Fruit fly (Drosophila melanogaster) whole organism, embryonic: ENCODE results near the gene AANATL7.

Source experiments
- Abd-B ChIP-seq: fragments of 200-800 bp; sonication (Bioruptor generic); optimal IDR thresholded peaks from 2 replicates; lab custom pipeline; 2018; ENCODE audit warnings: missing biosample characterization, mild to moderate bottlenecking, missing genetic modification characterization, moderate library complexity
- CG11504 ChIP-seq: fragments of 200-800 bp; sonication (Bioruptor generic); optimal IDR thresholded peaks from 3 replicates; lab custom pipeline; 2019; ENCODE audit warnings: missing biosample characterization, mild to moderate bottlenecking, missing genetic modification characterization, moderate library complexity
- CG14667 ChIP-seq: fragments of 200-800 bp; sonication (Bioruptor generic); IDR thresholded peaks from 2 replicates; pipeline ENCODE4 v1.3.6; 2022; ENCODE audit warnings: missing biosample characterization, missing genetic modification characterization
- CG15514 ChIP-seq: fragments of 200-800 bp; sonication (Bioruptor generic); optimal IDR thresholded peaks from 3 replicates; lab custom pipeline; 2017; ENCODE audit warnings: missing biosample characterization, missing genetic modification characterization, mild to moderate bottlenecking, moderate library complexity, missing genetic modification reagents
- CG15601 ChIP-seq: fragments of 200-800 bp; sonication (Bioruptor generic); optimal IDR thresholded peaks from 3 replicates; lab custom pipeline; 2019; ENCODE audit warnings: missing biosample characterization, mild to moderate bottlenecking, missing genetic modification characterization, moderate library complexity
- CG2129 ChIP-seq: fragments of 200-800 bp; sonication (Bioruptor generic); IDR thresholded peaks from 2 replicates; pipeline ENCODE4 v1.3.6; 2022; ENCODE audit warnings: missing biosample characterization, missing genetic modification characterization; ENCODE audit not compliant: partially characterized antibody
- CG2202 ChIP-seq: fragments of 200-800 bp; sonication (Bioruptor generic); optimal IDR thresholded peaks from 2 replicates; lab custom pipeline; 2018; ENCODE audit warnings: missing biosample characterization, mild to moderate bottlenecking, missing genetic modification characterization
- CG32767 ChIP-seq: fragments of 200-800 bp; sonication (Bioruptor generic); IDR thresholded peaks from 2 replicates; pipeline ENCODE4 v1.3.6; 2022; ENCODE audit warnings: missing biosample characterization, missing genetic modification characterization
- CG6175 ChIP-seq: fragments of 200-800 bp; sonication (Bioruptor generic); IDR thresholded peaks from 3 replicates; pipeline ENCODE4 v1.3.6; 2022; ENCODE audit warnings: missing biosample characterization, missing genetic modification characterization
- CG7745 ChIP-seq: fragments of 200-800 bp; sonication (Bioruptor generic); optimal IDR thresholded peaks from 2 replicates; lab custom pipeline; 2018; ENCODE audit warnings: missing biosample characterization, mild to moderate bottlenecking, missing genetic modification characterization, moderate library complexity
- CG8924 ChIP-seq: fragments of 200-800 bp; optimal IDR thresholded peaks from 3 replicates; lab custom pipeline; 2019; ENCODE audit warnings: missing biosample characterization, mild to moderate bottlenecking, missing genetic modification characterization, moderate library complexity
- CG9437 ChIP-seq: fragments of 200-800 bp; sonication (Bioruptor generic); optimal IDR thresholded peaks from 2 replicates; lab custom pipeline; 2018; ENCODE audit warnings: missing biosample characterization, mild to moderate bottlenecking, missing genetic modification characterization
- CG9609 ChIP-seq: fragments of 200-800 bp; sonication (Bioruptor generic); optimal IDR thresholded peaks from 3 replicates; lab custom pipeline; 2016; ENCODE audit warnings: missing biosample characterization, missing genetic modification characterization
- CkIIα-i1 ChIP-seq: fragments of 200-800 bp; sonication (Bioruptor generic); IDR thresholded peaks from 2 replicates; pipeline ENCODE4 v1.3.6; 2022; ENCODE audit warnings: missing biosample characterization, missing genetic modification characterization
- Dfd ChIP-seq, 2 experiments: fragments of >200 bp; optimal IDR thresholded peaks; 2 replicates each; lab custom pipeline; 2017; ENCODE audit warnings: missing biosample characterization in 2 of 2, missing genetic modification characterization in 2 of 2
- Drgx ChIP-seq: fragments of 200-800 bp; sonication (Bioruptor generic); IDR thresholded peaks from 2 replicates; pipeline ENCODE4 v1.3.6; 2022; ENCODE audit warnings: missing biosample characterization, missing genetic modification characterization
- H2.0 ChIP-seq: fragments of 200-800 bp; sonication (Bioruptor generic); IDR thresholded peaks from 2 replicates; pipeline ENCODE4 v1.3.6; 2022; ENCODE audit warnings: missing biosample characterization, missing genetic modification characterization
- MESR4 ChIP-seq: fragments of 200-800 bp; sonication (Bioruptor generic); optimal IDR thresholded peaks from 2 replicates; lab custom pipeline; 2018; ENCODE audit warnings: missing biosample characterization, mild to moderate bottlenecking, missing genetic modification characterization, moderate library complexity
- Nf-YA ChIP-seq: fragments of 200-800 bp; sonication (Bioruptor generic); IDR thresholded peaks from 2 replicates; pipeline ENCODE4 v1.3.6; 2022; ENCODE audit warnings: missing biosample characterization, missing genetic modification characterization
- Nf-YB ChIP-seq: fragments of 200-800 bp; sonication (Bioruptor generic); optimal IDR thresholded peaks from 3 replicates; lab custom pipeline; 2019; ENCODE audit warnings: missing biosample characterization, mild to moderate bottlenecking, missing genetic modification characterization, moderate library complexity
- YL-1 ChIP-seq: fragments of 200-800 bp; sonication (Bioruptor generic); optimal IDR thresholded peaks from 3 replicates; lab custom pipeline; 2017; ENCODE audit warnings: missing biosample characterization, mild to moderate bottlenecking, missing genetic modification characterization
- ash1 ChIP-seq: fragments of 200-800 bp; sonication (Bioruptor generic); optimal IDR thresholded peaks from 2 replicates; lab custom pipeline; 2018; ENCODE audit warnings: missing biosample characterization, mild to moderate bottlenecking, missing genetic modification characterization
- bcd ChIP-seq: fragments of 200-800 bp; sonication (Bioruptor generic); optimal IDR thresholded peaks from 2 replicates; lab custom pipeline; 2017; ENCODE audit warnings: missing biosample characterization, mild to moderate bottlenecking, missing genetic modification characterization
- btn ChIP-seq: fragments of 200-800 bp; sonication (Bioruptor generic); optimal IDR thresholded peaks from 2 replicates; lab custom pipeline; 2016; ENCODE audit warnings: missing biosample characterization, missing genetic modification characterization
- caup ChIP-seq: fragments of 200-800 bp; sonication (Bioruptor generic); optimal IDR thresholded peaks from 3 replicates; lab custom pipeline; 2017; ENCODE audit warnings: missing biosample characterization, mild to moderate bottlenecking, missing genetic modification characterization, moderate library complexity; ENCODE audit not compliant: severe bottlenecking
- chinmo ChIP-seq: fragments of 200-800 bp; sonication (Bioruptor generic); IDR thresholded peaks from 4 replicates; pipeline ENCODE4 v1.3.6; 2022; ENCODE audit warnings: missing biosample characterization, missing genetic modification characterization; ENCODE audit not compliant: partially characterized antibody
- crol ChIP-seq: fragments of 200-800 bp; sonication (Bioruptor generic); IDR thresholded peaks from 2 replicates; pipeline ENCODE4 v1.3.6; 2022; ENCODE audit warnings: missing biosample characterization, missing genetic modification characterization
- crp ChIP-seq, 2 experiments: fragments of 200-800 bp; sonication (Bioruptor generic); optimal IDR thresholded peaks; 2 replicates in 1 of 2; 3 replicates in 1 of 2; lab custom pipeline; 2017; ENCODE audit warnings: missing biosample characterization in 2 of 2, missing genetic modification characterization in 2 of 2, mild to moderate bottlenecking in 1 of 2, moderate library complexity in 1 of 2
- dm ChIP-seq: fragments of 200-800 bp; sonication (Bioruptor generic); optimal IDR thresholded peaks from 3 replicates; lab custom pipeline; 2016; ENCODE audit warnings: missing biosample characterization, missing genetic modification characterization
- emc ChIP-seq: fragments of 200-800 bp; sonication (Bioruptor generic); optimal IDR thresholded peaks from 2 replicates; lab custom pipeline; 2016; ENCODE audit warnings: missing biosample characterization, missing genetic modification characterization
- ems ChIP-seq: fragments of 200-800 bp; sonication (Bioruptor generic); optimal IDR thresholded peaks from 3 replicates; lab custom pipeline; 2016; ENCODE audit warnings: missing biosample characterization, missing genetic modification characterization
- gro ChIP-seq: fragments of 200-800 bp; sonication (Bioruptor generic); optimal IDR thresholded peaks from 2 replicates; lab custom pipeline; 2016; ENCODE audit warnings: missing biosample characterization, missing genetic modification characterization
- klu ChIP-seq: fragments of 200-800 bp; sonication (Bioruptor generic); IDR thresholded peaks from 2 replicates; pipeline ENCODE4 v1.3.6; 2022; ENCODE audit warnings: missing biosample characterization, missing genetic modification characterization
- maf-S ChIP-seq: fragments of 200-800 bp; sonication (Bioruptor generic); optimal IDR thresholded peaks from 2 replicates; lab custom pipeline; 2016; ENCODE audit warnings: missing biosample characterization, missing genetic modification characterization
- odd ChIP-seq: fragments of 200-800 bp; sonication (Bioruptor generic); optimal IDR thresholded peaks from 2 replicates; lab custom pipeline; 2017; ENCODE audit warnings: missing biosample characterization, mild to moderate bottlenecking, missing genetic modification characterization
- p53 ChIP-seq: fragments of 200-800 bp; sonication (Bioruptor generic); optimal IDR thresholded peaks from 2 replicates; lab custom pipeline; 2016; ENCODE audit warnings: missing biosample characterization, missing genetic modification characterization
- pb ChIP-seq: fragments of 200-800 bp; sonication (Bioruptor generic); optimal IDR thresholded peaks from 3 replicates; lab custom pipeline; 2016; ENCODE audit warnings: missing biosample characterization, missing genetic modification characterization
- prd ChIP-seq, 3 experiments: fragments of >200 bp in 2 of 3; fragments of 200-800 bp in 1 of 3; sonication (Bioruptor generic) in 1 of 3; optimal IDR thresholded peaks in 2 of 3; IDR thresholded peaks in 1 of 3; 2 replicates in 2 of 3; 3 replicates in 1 of 3; pipeline versions ENCODE4 v1.3.6 to Lab custom; 2017 to 2022; ENCODE audit warnings: missing biosample characterization in 1 of 3, missing genetic modification characterization in 1 of 3
- row ChIP-seq: fragments of 200-800 bp; sonication (Bioruptor generic); IDR thresholded peaks from 3 replicates; pipeline ENCODE4 v1.3.6; 2022; ENCODE audit warnings: missing biosample characterization, missing genetic modification characterization
- sd ChIP-seq: fragments of 200-800 bp; sonication (Bioruptor generic); optimal IDR thresholded peaks from 3 replicates; lab custom pipeline; 2018; ENCODE audit warnings: missing biosample characterization, mild to moderate bottlenecking, missing genetic modification characterization, moderate library complexity
- sob ChIP-seq: fragments of 200-800 bp; sonication (Bioruptor generic); IDR thresholded peaks from 2 replicates; pipeline ENCODE4 v1.3.6; 2022; ENCODE audit warnings: missing biosample characterization, missing genetic modification characterization
- sqz ChIP-seq: fragments of 200-800 bp; sonication (Bioruptor generic); optimal IDR thresholded peaks from 3 replicates; lab custom pipeline; 2018; ENCODE audit warnings: missing biosample characterization, mild to moderate bottlenecking, missing genetic modification characterization
- ssp ChIP-seq: fragments of 200-800 bp; sonication (Bioruptor generic); IDR thresholded peaks from 2 replicates; pipeline ENCODE4 v1.3.6; 2022; ENCODE audit warnings: missing biosample characterization, missing genetic modification characterization
- vfl ChIP-seq: fragments of 200-800 bp; sonication (Bioruptor generic); optimal IDR thresholded peaks from 2 replicates; lab custom pipeline; 2016; ENCODE audit warnings: missing biosample characterization, missing genetic modification characterization
- z ChIP-seq: fragments of 200-800 bp; sonication (Bioruptor generic); IDR thresholded peaks from 3 replicates; pipeline ENCODE4 v1.3.6; 2022; ENCODE audit warnings: missing biosample characterization, missing genetic modification characterization
- zen ChIP-seq: fragments of 200-800 bp; sonication (Bioruptor generic); optimal IDR thresholded peaks from 3 replicates; lab custom pipeline; 2018; ENCODE audit warnings: missing biosample characterization, mild to moderate bottlenecking, missing genetic modification characterization, moderate library complexity
- zf30C ChIP-seq: fragments of 200-800 bp; sonication (Bioruptor generic); optimal IDR thresholded peaks from 3 replicates; lab custom pipeline; 2018; ENCODE audit warnings: missing biosample characterization, mild to moderate bottlenecking, missing genetic modification characterization

Gene AANATL7

DNA sequence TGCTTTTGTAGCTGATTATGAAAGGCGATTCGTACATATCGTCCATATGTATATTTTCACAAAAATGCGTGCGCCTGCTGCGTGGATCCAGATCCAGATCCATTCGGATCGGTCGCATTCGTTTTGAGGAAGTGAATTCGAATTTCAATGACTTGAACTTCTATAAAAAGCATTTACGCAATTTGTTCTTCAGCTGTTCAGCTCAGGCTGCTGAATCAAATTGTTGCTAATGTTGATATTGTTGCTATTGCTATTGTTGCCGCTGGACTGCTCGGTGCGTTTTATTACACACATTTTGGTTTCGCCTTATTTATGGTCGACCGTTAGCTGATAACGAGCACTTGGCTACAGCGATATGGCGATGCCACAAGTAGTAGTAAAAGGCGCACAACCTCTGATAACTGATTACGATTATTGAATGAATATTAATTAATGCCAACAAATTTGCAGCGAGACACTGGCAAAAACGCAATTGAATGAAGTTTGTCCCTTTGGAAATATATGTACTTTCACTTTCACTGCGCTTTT lies 49.4 kb upstream of the AANATL7 start (continued):
- TF ChIP-seq p53: no peak
- TF ChIP-seq sd (tag; lab: Kevin White, UChicago): peak; percentile 35
- TF ChIP-seq CG15514 (GFP tag; lab: Kevin White, UChicago): peak; percentile 59
- no peak for TF ChIP-seq Abd-B (GFP tag; lab: Kevin White, UChicago)
- no peak for TF ChIP-seq CG2202
- peak; percentile 4 for TF ChIP-seq odd (GFP tag; lab: Kevin White, UChicago)

DNA sequence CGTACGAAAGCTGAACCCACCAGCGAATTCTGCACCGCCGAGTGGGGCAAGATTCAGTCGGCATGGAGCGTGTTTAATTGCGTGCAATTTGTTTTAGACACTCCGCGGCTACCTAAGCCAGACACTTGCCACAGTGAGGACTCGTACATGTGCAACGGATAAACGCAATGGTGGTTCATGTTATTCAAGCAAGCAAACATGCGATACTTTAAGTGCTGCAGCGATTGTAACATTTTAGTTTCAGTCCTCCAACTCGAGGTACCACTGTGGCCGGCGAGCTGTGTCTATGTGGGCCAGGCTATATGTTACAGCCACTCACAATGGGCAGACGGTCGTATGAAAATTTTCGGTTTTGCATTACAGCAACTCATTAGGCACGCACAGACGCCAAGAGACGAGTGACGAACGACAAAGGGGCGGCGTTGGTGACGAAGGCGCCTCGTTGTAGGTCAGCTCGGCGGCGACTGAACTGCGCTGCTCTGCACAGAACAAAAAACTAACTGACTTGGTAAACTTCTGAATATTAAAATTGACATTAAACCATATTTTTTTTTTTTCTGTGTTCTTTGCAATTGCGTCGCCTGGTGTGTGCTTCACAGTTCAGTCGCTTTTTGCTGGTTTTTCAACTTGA lies 46.8 kb upstream of the AANATL7 start:
- TF ChIP-seq CG9437 (peak; percentile 8), ssp (GFP tag; lab: Robert Waterston, UW) (peak; percentile 28; the same call in 1 of the 2 replicates), Dfd (GFP tag; optimal IDR thresholded peaks at IDR 0.05; lab: Kevin White, UChicago) (no peak), emc (peak; percentile 23), CkIIα-i1 (GFP tag; lab: Robert Waterston, UW) (peak; percentile 73), caup (GFP tag; lab: Kevin White, UChicago) (peak; percentile 58), ash1 (GFP tag; lab: Kevin White, UChicago) (no peak), CG32767 (0 out of 2 replicates have a peak, but pooled peaks have one; percentile 28), Nf-YA (GFP tag; lab: Robert Waterston, UW) (peak; percentile 39; the same call in 1 of the 2 replicates), CG6175 (GFP tag; lab: Robert Waterston, UW) (peak; percentile 55; the same call in 2 of the 3 replicates), gro (GFP tag; lab: Kevin White, UChicago) (peak; percentile 11), YL-1 (no peak), sqz (GFP tag; lab: Kevin White, UChicago) (no peak), CG15601 (tag; lab: Kevin White, UChicago) (no peak), dm (GFP tag; lab: Kevin White, UChicago) (no peak), zen (tag; lab: Kevin White, UChicago) (peak; percentile 32), klu (peak; percentile 39; the same call in 1 of the 2 replicates), crol (GFP tag; lab: Robert Waterston, UW) (peak; percentile 23; the same call in 1 of the 2 replicates), CG14667 (peak; percentile 36; the same call in 1 of the 2 replicates), Nf-YB (no peak), CG9609 (GFP tag; lab: Kevin White, UChicago) (peak; percentile 13), CG8924 (peak; percentile 24), prd (optimal IDR thresholded peaks at IDR 0.05; lab: Kevin White, UChicago) (no peak), prd (GFP tag; IDR thresholded peaks at IDR 0.05; lab: Robert Waterston, UW) (peak; percentile 79), ems (GFP tag; lab: Kevin White, UChicago) (peak; percentile 40), MESR4 (no peak), pb (GFP tag; lab: Kevin White, UChicago) (peak; percentile 37), chinmo (GFP tag; lab: Robert Waterston, UW) (no peak), z (GFP tag; lab: Robert Waterston, UW) (no peak), maf-S (GFP tag; lab: Kevin White, UChicago) (no peak), CG7745 (tag; lab: Kevin White, UChicago) (no peak), row (GFP tag; lab: Robert Waterston, UW) (peak; percentile 75), sob (peak; percentile 68; the same call in 1 of the 2 replicates), vfl (GFP tag; lab: Kevin White, UChicago) (no peak), bcd (GFP tag; lab: Kevin White, UChicago) (peak; percentile 63), H2.0 (peak; percentile 61), Drgx (peak; percentile 90), CG2129 (GFP tag; lab: Robert Waterston, UW) (no peak), crp (GFP tag; optimal IDR thresholded peaks at IDR 0.05; lab: Kevin White, UChicago) (no peak), btn (no peak), CG11504 (tag; lab: Kevin White, UChicago) (peak; percentile 76), zf30C (no peak)
